Fruit fly (Drosophila melanogaster) whole organism, embryonic: ENCODE results near the gene CG34107.

Source experiments
- Ada2b ChIP-seq: fragments of 200-800 bp; sonication (Bioruptor generic); IDR thresholded peaks from 2 replicates; pipeline ENCODE4 v1.3.6; 2022; ENCODE audit warnings: missing biosample characterization, missing genetic modification characterization
- Antp ChIP-seq: fragments of 200-800 bp; sonication (Bioruptor generic); optimal IDR thresholded peaks from 3 replicates; lab custom pipeline; 2016; ENCODE audit warnings: missing biosample characterization, missing genetic modification characterization
- Atf3 ChIP-seq: fragments of 200-800 bp; sonication (Bioruptor generic); optimal IDR thresholded peaks from 3 replicates; lab custom pipeline; 2016; ENCODE audit warnings: missing biosample characterization, missing genetic modification characterization
- Atf6 ChIP-seq: fragments of 200-800 bp; sonication (Bioruptor generic); IDR thresholded peaks from 2 replicates; pipeline ENCODE4 v1.3.6; 2022; ENCODE audit warnings: missing biosample characterization, missing genetic modification characterization
- B-H2 ChIP-seq: fragments of 200-800 bp; sonication (Bioruptor generic); optimal IDR thresholded peaks from 2 replicates; lab custom pipeline; 2018; ENCODE audit warnings: missing biosample characterization, mild to moderate bottlenecking, missing genetic modification characterization
- CG10431 ChIP-seq: fragments of 200-800 bp; sonication (Bioruptor generic); optimal IDR thresholded peaks from 3 replicates; lab custom pipeline; 2018; ENCODE audit warnings: missing biosample characterization, mild to moderate bottlenecking, missing genetic modification characterization
- CG1233 ChIP-seq: fragments of 200-800 bp; sonication (Bioruptor generic); optimal IDR thresholded peaks from 4 replicates; lab custom pipeline; 2018; ENCODE audit warnings: missing biosample characterization, mild to moderate bottlenecking, missing genetic modification characterization
- CG14710 ChIP-seq: fragments of 200-800 bp; sonication (Bioruptor generic); optimal IDR thresholded peaks from 3 replicates; lab custom pipeline; 2019; ENCODE audit warnings: missing biosample characterization, mild to moderate bottlenecking, missing genetic modification characterization, moderate library complexity
- CG14860 ChIP-seq: fragments of 200-800 bp; sonication (Bioruptor generic); IDR thresholded peaks from 3 replicates; pipeline ENCODE4 v1.3.6; 2022; ENCODE audit warnings: missing biosample characterization, missing genetic modification characterization; ENCODE audit not compliant: partially characterized antibody
- CG1603 ChIP-seq: fragments of 200-800 bp; sonication (Bioruptor generic); optimal IDR thresholded peaks from 2 replicates; lab custom pipeline; 2019; ENCODE audit warnings: missing biosample characterization, mild to moderate bottlenecking, missing genetic modification characterization, moderate library complexity
- CG16813 ChIP-seq: fragments of 200-800 bp; sonication (Bioruptor generic); IDR thresholded peaks from 3 replicates; pipeline ENCODE4 v1.3.6; 2022; ENCODE audit warnings: missing biosample characterization, missing genetic modification characterization; ENCODE audit not compliant: partially characterized antibody
- CG2120 ChIP-seq: fragments of 200-800 bp; sonication (Bioruptor generic); optimal IDR thresholded peaks from 3 replicates; lab custom pipeline; 2016; ENCODE audit warnings: missing biosample characterization, missing genetic modification characterization
- CG34422 ChIP-seq: fragments of 200-800 bp; sonication (Bioruptor generic); IDR thresholded peaks from 3 replicates; pipeline ENCODE4 v1.3.6; 2022; ENCODE audit warnings: missing biosample characterization, missing genetic modification characterization
- CG8290 ChIP-seq, 3 experiments: fragments of 200-800 bp; sonication (Bioruptor generic); optimal IDR thresholded peaks; 2 replicates each; lab custom pipeline; 2016 to 2019; ENCODE audit warnings: missing biosample characterization in 3 of 3, missing genetic modification characterization in 3 of 3, mild to moderate bottlenecking in 2 of 3, moderate library complexity in 1 of 3
- CG8765 ChIP-seq: fragments of 200-800 bp; sonication (Bioruptor generic); IDR thresholded peaks from 2 replicates; pipeline ENCODE4 v1.3.6; 2022; ENCODE audit warnings: missing biosample characterization, missing genetic modification characterization
- CG9609 ChIP-seq: fragments of 200-800 bp; sonication (Bioruptor generic); optimal IDR thresholded peaks from 3 replicates; lab custom pipeline; 2016; ENCODE audit warnings: missing biosample characterization, missing genetic modification characterization
- CG9727 ChIP-seq: fragments of 200-800 bp; sonication (Bioruptor generic); optimal IDR thresholded peaks from 3 replicates; lab custom pipeline; 2017; ENCODE audit warnings: missing biosample characterization, mild to moderate bottlenecking, missing genetic modification characterization
- Dll ChIP-seq: fragments of 200-800 bp; sonication (Bioruptor generic); IDR thresholded peaks from 4 replicates; pipeline ENCODE4 v1.3.6; 2022; ENCODE audit warnings: missing biosample characterization, missing genetic modification characterization; ENCODE audit not compliant: partially characterized antibody
- Ets65A ChIP-seq: fragments of 200-800 bp; sonication (Bioruptor generic); peaks from one replicate; lab custom pipeline; 2016; ENCODE audit warnings: missing biosample characterization, missing genetic modification characterization
- Gsc ChIP-seq: fragments of 200-800 bp; sonication (Bioruptor generic); IDR thresholded peaks from 2 replicates; pipeline ENCODE4 v1.3.6; 2022; ENCODE audit warnings: missing biosample characterization, missing genetic modification characterization
- HLH4C ChIP-seq: fragments of 200-800 bp; sonication (Bioruptor generic); IDR thresholded peaks from 3 replicates; pipeline ENCODE4 v1.3.6; 2022; ENCODE audit warnings: missing biosample characterization, missing genetic modification characterization; ENCODE audit not compliant: partially characterized antibody
- Hmr ChIP-seq: fragments of 200-800 bp; sonication (Bioruptor generic); optimal IDR thresholded peaks from 3 replicates; lab custom pipeline; 2017; ENCODE audit warnings: mild to moderate bottlenecking, missing biosample characterization, missing genetic modification reagents, missing genetic modification characterization
- Kr ChIP-seq: fragments of 200-800 bp; sonication (Bioruptor generic); optimal IDR thresholded peaks from 2 replicates; lab custom pipeline; 2017; ENCODE audit warnings: missing biosample characterization, mild to moderate bottlenecking, missing genetic modification characterization
- Lhr ChIP-seq: fragments of 200-800 bp; sonication (Bioruptor generic); optimal IDR thresholded peaks from 3 replicates; lab custom pipeline; 2017; ENCODE audit warnings: mild to moderate bottlenecking, missing biosample characterization, missing genetic modification reagents, missing genetic modification characterization
- Oli ChIP-seq: fragments of 200-800 bp; sonication (Bioruptor generic); optimal IDR thresholded peaks from 2 replicates; lab custom pipeline; 2018; ENCODE audit warnings: missing biosample characterization, mild to moderate bottlenecking, missing genetic modification characterization, moderate library complexity
- Rfx ChIP-seq: fragments of 200-800 bp; sonication (Bioruptor generic); IDR thresholded peaks from 2 replicates; pipeline ENCODE4 v1.3.6; 2022; ENCODE audit warnings: missing biosample characterization, missing genetic modification characterization
- Side ChIP-seq: fragments of 200-800 bp; sonication (Bioruptor generic); optimal IDR thresholded peaks from 2 replicates; lab custom pipeline; 2016; ENCODE audit warnings: missing biosample characterization, missing genetic modification characterization
- Sox100B ChIP-seq: fragments of 200-800 bp; sonication (Bioruptor generic); optimal IDR thresholded peaks from 3 replicates; lab custom pipeline; 2018; ENCODE audit warnings: missing biosample characterization, mild to moderate bottlenecking, missing genetic modification characterization
- Stat92E ChIP-seq, 3 experiments: fragments of >200 bp in 2 of 3; fragments of 200-800 bp in 1 of 3; sonication (Bioruptor generic) in 1 of 3; optimal IDR thresholded peaks; 2 replicates each; lab custom pipeline; 2017 to 2019; ENCODE audit warnings: missing biosample characterization in 3 of 3, missing genetic modification characterization in 3 of 3, mild to moderate bottlenecking in 1 of 3, moderate library complexity in 1 of 3
- Taf1 ChIP-seq: fragments of 200-800 bp; sonication (Bioruptor generic); IDR thresholded peaks from 2 replicates; pipeline ENCODE4 v1.3.6; 2022; ENCODE audit warnings: missing biosample characterization, missing genetic modification characterization
- YL-1 ChIP-seq: fragments of 200-800 bp; sonication (Bioruptor generic); optimal IDR thresholded peaks from 3 replicates; lab custom pipeline; 2017; ENCODE audit warnings: missing biosample characterization, mild to moderate bottlenecking, missing genetic modification characterization
- ash1 ChIP-seq: fragments of 200-800 bp; sonication (Bioruptor generic); optimal IDR thresholded peaks from 2 replicates; lab custom pipeline; 2018; ENCODE audit warnings: missing biosample characterization, mild to moderate bottlenecking, missing genetic modification characterization
- bigmax ChIP-seq: fragments of 200-800 bp; sonication (Bioruptor generic); optimal IDR thresholded peaks from 2 replicates; lab custom pipeline; 2018; ENCODE audit warnings: missing biosample characterization, mild to moderate bottlenecking, missing genetic modification characterization
- bowl ChIP-seq: fragments of 200-800 bp; sonication (Bioruptor generic); IDR thresholded peaks from 2 replicates; pipeline ENCODE4 v1.3.6; 2022; ENCODE audit warnings: missing biosample characterization, missing genetic modification characterization
- en ChIP-seq: fragments of 200-800 bp; sonication (Bioruptor generic); optimal IDR thresholded peaks from 2 replicates; lab custom pipeline; 2016; ENCODE audit warnings: missing biosample characterization, missing genetic modification characterization
- gfzf ChIP-seq: fragments of 200-800 bp; sonication (Bioruptor generic); optimal IDR thresholded peaks from 2 replicates; lab custom pipeline; 2016; ENCODE audit warnings: missing biosample characterization, mild to moderate bottlenecking, missing genetic modification characterization, moderate library complexity
- gsb-n ChIP-seq: fragments of 200-800 bp; sonication (Bioruptor generic); optimal IDR thresholded peaks from 3 replicates; lab custom pipeline; 2018; ENCODE audit warnings: missing biosample characterization, mild to moderate bottlenecking, missing genetic modification characterization
- h ChIP-seq: fragments of >200 bp; optimal IDR thresholded peaks from 2 replicates; lab custom pipeline; 2017
- hbn ChIP-seq: fragments of 200-800 bp; sonication (Bioruptor generic); IDR thresholded peaks from 2 replicates; pipeline ENCODE4 v1.3.6; 2022; ENCODE audit warnings: missing biosample characterization, missing genetic modification characterization; ENCODE audit not compliant: partially characterized antibody
- jumu ChIP-seq: fragments of 200-800 bp; sonication (Bioruptor generic); optimal IDR thresholded peaks from 3 replicates; lab custom pipeline; 2016; ENCODE audit warnings: missing biosample characterization, missing genetic modification characterization
- kay ChIP-seq: fragments of 200-800 bp; sonication (Bioruptor generic); optimal IDR thresholded peaks from 2 replicates; lab custom pipeline; 2016; ENCODE audit warnings: missing biosample characterization, missing genetic modification characterization
- lilli ChIP-seq: fragments of 200-800 bp; sonication (Bioruptor generic); optimal IDR thresholded peaks from 3 replicates; lab custom pipeline; 2016; ENCODE audit warnings: missing biosample characterization, missing genetic modification characterization
- lov ChIP-seq, 2 experiments: fragments of 200-800 bp in 1 of 2; fragments of >200 bp in 1 of 2; sonication (Bioruptor generic) in 1 of 2; IDR thresholded peaks in 1 of 2; optimal IDR thresholded peaks in 1 of 2; 2 replicates in 1 of 2; 3 replicates in 1 of 2; pipeline versions ENCODE4 v1.3.6 to Lab custom; 2017 to 2022; ENCODE audit warnings: missing biosample characterization in 1 of 2, missing genetic modification characterization in 1 of 2
- luna ChIP-seq: fragments of 200-800 bp; sonication (Bioruptor generic); optimal IDR thresholded peaks from 2 replicates; lab custom pipeline; 2016; ENCODE audit warnings: missing biosample characterization, missing genetic modification characterization
- nerfin-1 ChIP-seq: fragments of 200-800 bp; sonication (Bioruptor generic); optimal IDR thresholded peaks from 3 replicates; lab custom pipeline; 2019; ENCODE audit warnings: missing biosample characterization, mild to moderate bottlenecking, missing genetic modification characterization, moderate library complexity
- nmo ChIP-seq: fragments of 200-800 bp; sonication (Bioruptor generic); optimal IDR thresholded peaks from 2 replicates; lab custom pipeline; 2018; ENCODE audit warnings: missing biosample characterization, mild to moderate bottlenecking, missing genetic modification characterization, moderate library complexity
- so ChIP-seq: fragments of 200-800 bp; sonication (Bioruptor generic); IDR thresholded peaks from 3 replicates; pipeline ENCODE4 v1.3.6; 2022; ENCODE audit warnings: missing biosample characterization, missing genetic modification characterization
- unpg ChIP-seq: fragments of 200-800 bp; sonication (Bioruptor generic); optimal IDR thresholded peaks from 3 replicates; lab custom pipeline; 2018; ENCODE audit warnings: missing biosample characterization, mild to moderate bottlenecking, missing genetic modification characterization, moderate library complexity
- vfl ChIP-seq: fragments of 200-800 bp; sonication (Bioruptor generic); optimal IDR thresholded peaks from 2 replicates; lab custom pipeline; 2016; ENCODE audit warnings: missing biosample characterization, missing genetic modification characterization
- z ChIP-seq: fragments of 200-800 bp; sonication (Bioruptor generic); IDR thresholded peaks from 3 replicates; pipeline ENCODE4 v1.3.6; 2022; ENCODE audit warnings: missing biosample characterization, missing genetic modification characterization

Gene CG34107

dm6 chr3R:10213430-10213829 lies 11.3 kb upstream of the CG34107 start (continued):
- TF ChIP-seq vfl (GFP tag; lab: Kevin White, UChicago) (no peak), lov (optimal IDR thresholded peaks at IDR 0.05; lab: Kevin White, UChicago) (no peak), lov (GFP tag; IDR thresholded peaks at IDR 0.05; lab: Robert Waterston, UW) (peak; percentile 80; the same call in 2 of the 3 replicates), CG9609 (GFP tag; lab: Kevin White, UChicago) (no peak), Oli (tag; lab: Kevin White, UChicago) (peak; percentile 82), Lhr (GFP tag; lab: Kevin White, UChicago) (peak; percentile 46), CG34422 (GFP tag; lab: Robert Waterston, UW) (peak; percentile 76), Atf3 (no peak), gsb-n (tag; lab: Kevin White, UChicago) (peak; percentile 66), CG9727 (peak; percentile 42), Dll (no peak), bowl (no peak), Atf6 (GFP tag; lab: Robert Waterston, UW) (no peak; the same call in 1 of the 2 replicates), Hmr (no peak), Kr (no peak), kay (GFP tag; lab: Kevin White, UChicago) (peak; percentile 26), jumu (no peak), CG16813 (GFP tag; lab: Robert Waterston, UW) (no peak), so (peak; percentile 67; the same call in 1 of the 3 replicates), HLH4C (GFP tag; lab: Robert Waterston, UW) (no peak), CG14710 (tag; lab: Kevin White, UChicago) (no peak), luna (GFP tag; lab: Kevin White, UChicago) (no peak), Stat92E (GFP tag; optimal IDR thresholded peaks at IDR 0.05; lab: Kevin White, UChicago) (no peak), gfzf (GFP tag; lab: Kevin White, UChicago) (no peak), Sox100B (GFP tag; lab: Kevin White, UChicago) (peak; percentile 69), CG2120 (GFP tag; lab: Kevin White, UChicago) (no peak), en (no peak), CG8290 (GFP tag; optimal IDR thresholded peaks at IDR 0.05; lab: Kevin White, UChicago) (no peak), CG8290 (tag; optimal IDR thresholded peaks at IDR 0.05; lab: Kevin White, UChicago) (no peak), Rfx (GFP tag; lab: Robert Waterston, UW) (peak; percentile 71), YL-1 (GFP tag; lab: Kevin White, UChicago) (no peak), nmo (GFP tag; lab: Kevin White, UChicago) (peak; percentile 82), Gsc (GFP tag; lab: Robert Waterston, UW) (peak; percentile 59), Antp (GFP tag; lab: Kevin White, UChicago) (no peak), z (no peak), lilli (no peak), CG1233 (GFP tag; lab: Kevin White, UChicago) (peak; percentile 34), Ets65A (GFP tag; lab: Kevin White, UChicago) (no peak), CG1603 (tag; lab: Kevin White, UChicago) (peak; percentile 70), Taf1 (GFP tag; lab: Robert Waterston, UW) (0 out of 2 replicates have a peak, but pooled peaks have one; percentile 23), Side (GFP tag; lab: Kevin White, UChicago) (no peak), Ada2b (peak; percentile 84), B-H2 (GFP tag; lab: Kevin White, UChicago) (no peak), CG10431 (GFP tag; lab: Kevin White, UChicago) (no peak), h (lab: Kevin White, UChicago) (no peak), nerfin-1 (no peak), CG8765 (GFP tag; lab: Robert Waterston, UW) (no peak), hbn (GFP tag; lab: Robert Waterston, UW) (no peak), unpg (peak; percentile 82), ash1 (no peak), CG14860 (no peak), bigmax (no peak)
